Worm (Caenorhabditis elegans) whole organism, L4 larva: ENCODE results near the gene F42A6.5.

Experiments
- R02D3.7 ChIP-seq: fragments of 150-350 bp; sonication (generic microtip); optimal IDR thresholded peaks from 3 replicates; lab custom pipeline; 2014; ENCODE audit warnings: missing biosample characterization, missing genetic modification characterization
- ceh-82 ChIP-seq: sonication (generic microtip); optimal IDR thresholded peaks from 2 replicates; lab custom pipeline; 2017; ENCODE audit warnings: missing biosample characterization, missing genetic modification characterization
- lim-7 ChIP-seq: fragments of 200-800 bp; sonication (Bioruptor generic); IDR thresholded peaks from 2 replicates; pipeline ENCODE4 v1.3.6; 2022; ENCODE audit warnings: missing genetic modification characterization, missing compliant biosample characterization
- nhr-10 ChIP-seq: fragments of 150-350 bp; optimal IDR thresholded peaks from 2 replicates; lab custom pipeline; 2014; ENCODE audit warnings: missing biosample characterization, missing genetic modification characterization
- nhr-25 ChIP-seq: sonication (generic microtip); optimal IDR thresholded peaks from 2 replicates; lab custom pipeline; 2017; ENCODE audit warnings: missing genetic modification characterization, mild to moderate bottlenecking, missing compliant biosample characterization, antibody characterized with exemption, moderate library complexity, borderline replicate concordance; ENCODE audit not compliant: insufficient read depth
- nhr-6 ChIP-seq: fragments of 150-350 bp; optimal IDR thresholded peaks from 2 replicates; lab custom pipeline; 2014; ENCODE audit warnings: missing biosample characterization, missing genetic modification characterization
- nhr-76 ChIP-seq: fragments of 150-350 bp; optimal IDR thresholded peaks from 2 replicates; lab custom pipeline; 2014; ENCODE audit warnings: missing biosample characterization, missing genetic modification characterization
- zag-1 ChIP-seq: fragments of 150-350 bp; optimal IDR thresholded peaks from 2 replicates; lab custom pipeline; 2014; ENCODE audit warnings: missing biosample characterization, missing genetic modification characterization

DNA sequence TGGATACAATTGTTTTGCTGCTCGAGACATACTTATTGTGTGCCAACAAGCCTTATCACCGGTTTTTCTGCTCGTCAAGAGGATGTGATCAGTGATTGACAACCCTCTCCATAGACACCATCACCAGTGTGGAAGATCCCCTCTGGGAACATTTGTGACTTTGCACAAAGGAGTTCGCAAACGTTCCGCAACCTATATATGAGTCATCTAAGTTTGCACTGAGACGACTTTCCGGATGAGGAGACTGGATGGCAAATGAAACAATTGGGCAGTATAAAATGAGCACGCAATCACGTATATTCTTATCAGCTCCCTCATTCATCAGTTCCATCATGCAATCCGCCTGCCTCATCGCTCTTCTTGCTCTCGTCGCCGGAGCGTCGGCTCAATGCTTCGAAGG, 31.2 kb downstream of the F42A6.5 start, which contains the start of gene W08E12.5:
- TF ChIP-seq nhr-25 (tag; lab: Kevin White, UChicago) (no peak), ceh-82 (tag; lab: Kevin White, UChicago) (no peak), nhr-6 (tag; lab: Kevin White, UChicago) (no peak), R02D3.7 (no peak), nhr-10 (no peak), nhr-76 (no peak), lim-7 (GFP tag; lab: Robert Waterston, UW) (no peak), zag-1 (tag; lab: Kevin White, UChicago) (no peak)
